Worm (Caenorhabditis elegans) whole organism, early embryonic: ENCODE measurements around the gene B0280.17.
"Not testable (repeated sequence)": the region's sequence is repeated elsewhere in the genome, so short reads cannot be mapped to it uniquely, and the experiment has no call there.

Experiments used
- B0310.2 ChIP-seq: sonication (generic microtip); optimal IDR thresholded peaks from 2 replicates; lab custom pipeline; 2016; ENCODE audit warnings: mild to moderate bottlenecking, missing genetic modification characterization, missing compliant biosample characterization
- F13C5.2 ChIP-seq: sonication (generic microtip); optimal IDR thresholded peaks from 2 replicates; lab custom pipeline; 2017; ENCODE audit warnings: mild to moderate bottlenecking, missing genetic modification characterization, inconsistent platforms, missing compliant biosample characterization
- aly-1 ChIP-seq: sonication (generic microtip); optimal IDR thresholded peaks from 2 replicates; lab custom pipeline; 2016; ENCODE audit warnings: missing genetic modification characterization, missing compliant biosample characterization
- ama-1 ChIP-seq: fragments of 150-350 bp; optimal IDR thresholded peaks from 2 replicates; lab custom pipeline; 2014
- ceh-13 ChIP-seq: fragments of 200-800 bp; sonication (Bioruptor generic); optimal IDR thresholded peaks from 2 replicates; lab custom pipeline; 2018; ENCODE audit warnings: mild to moderate bottlenecking, missing genetic modification characterization, missing compliant biosample characterization
- ceh-36 ChIP-seq: sonication (generic microtip); optimal IDR thresholded peaks from 2 replicates; lab custom pipeline; 2016; ENCODE audit warnings: missing genetic modification characterization, inconsistent platforms, missing compliant biosample characterization
- ets-7 ChIP-seq: sonication (generic microtip); optimal IDR thresholded peaks from 2 replicates; lab custom pipeline; 2016; ENCODE audit warnings: missing genotype, missing genetic modification characterization, missing compliant biosample characterization
- flt-1 ChIP-seq: fragments of 200-800 bp; sonication (Bioruptor generic); IDR thresholded peaks from 2 replicates; pipeline ENCODE4 v1.3.6; 2022; ENCODE audit warnings: missing genetic modification characterization, missing compliant biosample characterization
- hmbx-1 ChIP-seq: sonication (generic microtip); optimal IDR thresholded peaks from 2 replicates; lab custom pipeline; 2016; ENCODE audit warnings: mild to moderate bottlenecking, missing genetic modification characterization, missing compliant biosample characterization
- hmg-4 ChIP-seq: fragments of 200-800 bp; sonication (Bioruptor generic); optimal IDR thresholded peaks from 2 replicates; lab custom pipeline; 2018; ENCODE audit warnings: mild to moderate bottlenecking, missing genetic modification characterization, missing compliant biosample characterization
- hnd-1 ChIP-seq: sonication (generic microtip); optimal IDR thresholded peaks from 2 replicates; lab custom pipeline; 2016; ENCODE audit warnings: missing genetic modification characterization, missing compliant biosample characterization
- pes-1 ChIP-seq: fragments of 200-800 bp; sonication (Bioruptor generic); IDR thresholded peaks from 2 replicates; pipeline ENCODE4 v1.3.6; 2022; ENCODE audit warnings: missing genetic modification reagents, missing genetic modification characterization, missing compliant biosample characterization
- scrt-1 ChIP-seq: fragments of 200-800 bp; sonication (Bioruptor generic); IDR thresholded peaks from 2 replicates; pipeline ENCODE4 v1.3.6; 2022; ENCODE audit warnings: missing genetic modification characterization, missing compliant biosample characterization
- sea-1 ChIP-seq: fragments of 200-800 bp; sonication (Bioruptor generic); conservative IDR thresholded peaks from 2 replicates; pipeline ENCODE4 v1.3.6; 2022; ENCODE audit warnings: missing genetic modification characterization, missing compliant biosample characterization
- tbx-11 ChIP-seq: fragments of 200-800 bp; sonication (Bioruptor generic); IDR thresholded peaks from 2 replicates; pipeline ENCODE4 v1.3.6; 2022; ENCODE audit warnings: missing genetic modification characterization, missing compliant biosample characterization
- tbx-37 ChIP-seq: fragments of 200-800 bp; sonication (Bioruptor generic); conservative IDR thresholded peaks from 2 replicates; pipeline ENCODE4 v1.3.6; 2022; ENCODE audit warnings: missing genetic modification reagents, missing genetic modification characterization, missing compliant biosample characterization
- tra-4 ChIP-seq: sonication (generic microtip); optimal IDR thresholded peaks from 2 replicates; lab custom pipeline; 2017; ENCODE audit warnings: missing genetic modification characterization, missing compliant biosample characterization

Gene B0280.17

ce11 chrIII:7144749-7145148, 8.8 kb upstream of the B0280.17 start, which contains the start of gene glr-2:
glr-2 (minus strand) TSS chrIII:7144959.
- TF ChIP-seq sea-1: no peak
- no peak for TF ChIP-seq F13C5.2 (tag; lab: Kevin White, UChicago)

- TF ChIP-seq ama-1 (lab: Kevin White, UChicago): peak; percentile 90
- no peak for TF ChIP-seq ets-7
- peak; percentile 53; the same call in 1 of the 2 replicates for TF ChIP-seq pes-1
- TF ChIP-seq B0310.2 (tag; lab: Kevin White, UChicago): no peak
- no peak for TF ChIP-seq tbx-11 (GFP tag; lab: Robert Waterston, UW)
- no peak for TF ChIP-seq ceh-13 (GFP tag; lab: Kevin White, UChicago)
- TF ChIP-seq scrt-1 (GFP tag; lab: Robert Waterston, UW): no peak
Measured at ce11 chrIII:7142172-7142601, 6.3 kb upstream of the B0280.17 start.

ce11 chrIII:7141285-7141715, 5.4 kb upstream of the B0280.17 start:
- TF ChIP-seq ama-1 (lab: Kevin White, UChicago): peak; percentile 94
- no peak for TF ChIP-seq ceh-36 (tag; lab: Kevin White, UChicago)
- TF ChIP-seq hmg-4 (GFP tag; lab: Kevin White, UChicago): peak; percentile 8
- no peak for TF ChIP-seq hmbx-1

- TF ChIP-seq tbx-37 (GFP tag; lab: Robert Waterston, UW) (no peak), ama-1 (lab: Kevin White, UChicago) (peak; percentile 76)
Measured at ce11 chrIII:7140228-7140710, 4.4 kb upstream of the B0280.17 start.

- TF ChIP-seq hmg-4 (GFP tag; lab: Kevin White, UChicago): no peak
- TF ChIP-seq tbx-37 (GFP tag; lab: Robert Waterston, UW): no peak
- no peak for TF ChIP-seq ceh-36 (tag; lab: Kevin White, UChicago)
- TF ChIP-seq hnd-1 (tag; lab: Kevin White, UChicago): no peak
- no peak for TF ChIP-seq tra-4 (tag; lab: Kevin White, UChicago)
- no peak for TF ChIP-seq F13C5.2 (tag; lab: Kevin White, UChicago)
- TF ChIP-seq tbx-11 (GFP tag; lab: Robert Waterston, UW): no peak
- no peak for TF ChIP-seq ama-1 (lab: Kevin White, UChicago)
- no peak for TF ChIP-seq ets-7
Measured at ce11 chrIII:7138178-7138577, 2.3 kb upstream of the B0280.17 start, which contains the start of gene B0280.11. B0280.11 (minus strand) TSS chrIII:7138278.

ce11 chrIII:7133559-7133958, 2.4 kb downstream of the B0280.17 start, which contains the start of the genes pot-1 and ggtb-1:
pot-1 (minus strand) TSS chrIII:7133678.
ggtb-1 (plus strand) TSS chrIII:7133766.
- TF ChIP-seq ceh-13 (GFP tag; lab: Kevin White, UChicago) (no peak), tra-4 (tag; lab: Kevin White, UChicago) (no peak), sea-1 (no peak), B0310.2 (tag; lab: Kevin White, UChicago) (no peak), ceh-36 (tag; lab: Kevin White, UChicago) (no peak), tbx-11 (GFP tag; lab: Robert Waterston, UW) (no peak)

ce11 chrIII:7128601-7129000, 7.3 kb downstream of the B0280.17 start, which contains the start of gene viro-2:
viro-2 (plus strand) TSS chrIII:7128901.
- TF ChIP-seq flt-1 (GFP tag; lab: Robert Waterston, UW); pes-1; ceh-13 (GFP tag; lab: Kevin White, UChicago): not testable (repeated sequence)

- no peak for TF ChIP-seq F13C5.2 (tag; lab: Kevin White, UChicago)
Measured at ce11 chrIII:7124364-7124763, 11.6 kb downstream of the B0280.17 start, which contains the start of gene B0280.2. B0280.2 (plus strand) TSS chrIII:7124664.

ce11 chrIII:7122860-7123259, 13.1 kb downstream of the B0280.17 start, which contains the start of the genes B0280.9 and rpia-1:
B0280.9 (minus strand) TSS chrIII:7122895.
rpia-1 (plus strand) TSS chrIII:7123128.
- TF ChIP-seq tra-4 (tag; lab: Kevin White, UChicago): no peak
- no peak for TF ChIP-seq hmbx-1
- TF ChIP-seq hmg-4 (GFP tag; lab: Kevin White, UChicago): no peak
- no peak for TF ChIP-seq scrt-1 (GFP tag; lab: Robert Waterston, UW)
- no peak for TF ChIP-seq flt-1 (GFP tag; lab: Robert Waterston, UW)
- TF ChIP-seq ama-1 (lab: Kevin White, UChicago): no peak
- TF ChIP-seq ceh-36 (tag; lab: Kevin White, UChicago): no peak
- no peak for TF ChIP-seq sea-1
- TF ChIP-seq B0310.2 (tag; lab: Kevin White, UChicago): no peak

ce11 chrIII:7120477-7120876, 15.4 kb downstream of the B0280.17 start:
- TF ChIP-seq ets-7 (no peak), tbx-11 (GFP tag; lab: Robert Waterston, UW) (no peak), B0310.2 (tag; lab: Kevin White, UChicago) (no peak), aly-1 (no peak), tbx-37 (GFP tag; lab: Robert Waterston, UW) (no peak), hnd-1 (tag; lab: Kevin White, UChicago) (no peak), ama-1 (lab: Kevin White, UChicago) (no peak), tra-4 (tag; lab: Kevin White, UChicago) (no peak), F13C5.2 (tag; lab: Kevin White, UChicago) (no peak), hmbx-1 (no peak), ceh-13 (GFP tag; lab: Kevin White, UChicago) (no peak), scrt-1 (GFP tag; lab: Robert Waterston, UW) (no peak), hmg-4 (GFP tag; lab: Kevin White, UChicago) (no peak), ceh-36 (tag; lab: Kevin White, UChicago) (no peak), flt-1 (GFP tag; lab: Robert Waterston, UW) (no peak), pes-1 (no peak)
